Fruit fly (Drosophila melanogaster) whole organism, wandering third instar larva: Measurements from ENCODE around the gene Ir68a.
A peak's percentile ranks its signal among the peaks of the same experiment; 100 is the strongest.

Experiments
- CG32264 ChIP-seq: fragments of 200-800 bp; sonication (Bioruptor generic); optimal IDR thresholded peaks from 2 replicates; lab custom pipeline; 2016; ENCODE audit warnings: missing biosample characterization, missing genetic modification characterization
- CrebA ChIP-seq: fragments of 200-800 bp; sonication (Bioruptor generic); optimal IDR thresholded peaks from 2 replicates; lab custom pipeline; 2016; ENCODE audit warnings: missing biosample characterization, mild to moderate bottlenecking, missing genetic modification characterization, borderline replicate concordance
- Hnf4 ChIP-seq: fragments of 200-800 bp; sonication (Bioruptor generic); optimal IDR thresholded peaks from 2 replicates; lab custom pipeline; 2016; ENCODE audit warnings: missing biosample characterization, mild to moderate bottlenecking, missing genetic modification characterization
- Hr78 ChIP-seq: fragments of >200 bp; optimal IDR thresholded peaks from 2 replicates; lab custom pipeline; 2017; ENCODE audit warnings: missing biosample characterization, missing genetic modification characterization
- Hr83 ChIP-seq: fragments of 200-300 bp; sonication (Bioruptor generic); optimal IDR thresholded peaks from 2 replicates; lab custom pipeline; 2016; ENCODE audit warnings: missing biosample characterization, mild to moderate bottlenecking, missing genetic modification characterization, moderate library complexity; ENCODE audit not compliant: poor library complexity, severe bottlenecking
- OdsH ChIP-seq: fragments of 200-800 bp; sonication (Bioruptor generic); optimal IDR thresholded peaks from 2 replicates; lab custom pipeline; 2016; ENCODE audit warnings: missing biosample characterization, mild to moderate bottlenecking, missing genetic modification characterization
- Sp1 ChIP-seq: fragments of 200-800 bp; sonication (Bioruptor generic); optimal IDR thresholded peaks from 3 replicates; lab custom pipeline; 2019; ENCODE audit warnings: missing biosample characterization, mild to moderate bottlenecking, missing genetic modification characterization, moderate library complexity
- brk ChIP-seq: fragments of 200-800 bp; sonication (Bioruptor generic); optimal IDR thresholded peaks from 2 replicates; lab custom pipeline; 2016; ENCODE audit warnings: missing biosample characterization, mild to moderate bottlenecking, missing genetic modification characterization
- dmrt93B ChIP-seq: fragments of 200-800 bp; sonication (Bioruptor generic); optimal IDR thresholded peaks from 2 replicates; lab custom pipeline; 2018; ENCODE audit warnings: missing biosample characterization, mild to moderate bottlenecking, missing genetic modification characterization
- dsf ChIP-seq: sonication (Bioruptor generic); optimal IDR thresholded peaks from 2 replicates; lab custom pipeline; 2016; ENCODE audit warnings: missing biosample characterization, missing genetic modification characterization, borderline replicate concordance
- h ChIP-seq: fragments of 200-800 bp; sonication (Bioruptor generic); optimal IDR thresholded peaks from 3 replicates; lab custom pipeline; 2016; ENCODE audit warnings: missing biosample characterization, mild to moderate bottlenecking, missing genetic modification characterization
- psq ChIP-seq: fragments of 200-800 bp; sonication (Bioruptor generic); optimal IDR thresholded peaks from 3 replicates; lab custom pipeline; 2017; ENCODE audit warnings: missing biosample characterization, mild to moderate bottlenecking, missing genetic modification characterization, moderate library complexity
- usp ChIP-seq: fragments of >200 bp; optimal IDR thresholded peaks from 2 replicates; lab custom pipeline; 2017; ENCODE audit warnings: missing biosample characterization, missing genetic modification characterization

DNA sequence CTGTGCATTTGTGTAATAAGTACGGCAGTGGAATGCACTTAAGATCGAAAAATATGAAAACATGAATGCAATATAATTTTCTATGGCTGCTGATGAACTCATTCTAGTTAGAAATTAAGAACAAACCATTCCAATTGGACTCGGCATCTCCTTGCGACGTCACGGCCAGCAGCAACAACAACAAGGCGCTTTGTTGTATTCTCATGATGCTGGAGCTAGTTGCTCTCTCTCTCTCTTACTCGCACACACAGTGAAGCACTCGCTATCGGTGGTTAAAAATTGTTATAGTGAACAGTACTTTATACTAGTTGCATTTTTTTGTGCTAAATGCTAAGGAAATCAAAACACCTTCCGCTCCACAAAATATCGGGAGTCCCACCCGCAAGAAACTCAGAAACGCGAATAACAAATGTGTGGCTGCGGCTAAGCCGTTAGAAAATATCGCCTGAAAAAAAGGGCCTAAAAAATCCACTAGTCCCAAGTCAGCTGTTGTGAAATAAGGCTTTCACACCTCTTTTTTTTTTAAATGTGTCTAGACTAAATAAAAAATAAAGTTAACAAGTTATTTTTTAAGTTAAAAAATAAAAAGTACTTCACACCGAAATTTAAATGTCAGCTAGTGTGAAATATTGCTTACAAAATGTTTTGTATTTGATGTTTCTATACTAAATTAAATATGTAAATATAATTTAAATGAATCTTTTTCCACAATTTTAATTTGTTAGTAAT is 30.2 kb downstream of the Ir68a start, which contains the start of gene Plod:
- no peak for TF ChIP-seq usp (GFP tag; lab: Kevin White, UChicago)
- TF ChIP-seq h (GFP tag; lab: Kevin White, UChicago): peak; percentile 39
- TF ChIP-seq CrebA: no peak
- peak; percentile 21 for TF ChIP-seq Hr83 (GFP tag; lab: Kevin White, UChicago)
- no peak for TF ChIP-seq psq
- TF ChIP-seq Sp1 (GFP tag; lab: Kevin White, UChicago): peak; percentile 15
- TF ChIP-seq Hr78 (GFP tag; lab: Kevin White, UChicago): peak; percentile 44
- no peak for TF ChIP-seq brk (GFP tag; lab: Kevin White, UChicago)
- no peak for TF ChIP-seq dsf (GFP tag; lab: Kevin White, UChicago)
- no peak for TF ChIP-seq CG32264 (GFP tag; lab: Kevin White, UChicago)
- TF ChIP-seq OdsH (GFP tag; lab: Kevin White, UChicago): no peak
- TF ChIP-seq dmrt93B (GFP tag; lab: Kevin White, UChicago): no peak
- TF ChIP-seq Hnf4 (GFP tag; lab: Kevin White, UChicago): peak; percentile 63
